Fruit fly (Drosophila melanogaster) whole organism, adult: ENCODE measurements around the gene CG34448.
A peak's percentile ranks its signal among the peaks of the same experiment; 100 is the strongest.

Source experiments
- CG14711 ChIP-seq: fragments of 200-800 bp; sonication (Bioruptor generic); optimal IDR thresholded peaks from 2 replicates; lab custom pipeline; 2018; ENCODE audit warnings: missing biosample characterization, mild to moderate bottlenecking, missing genetic modification characterization, moderate library complexity
- CG7045 ChIP-seq: fragments of 200-800 bp; sonication (Bioruptor generic); optimal IDR thresholded peaks from 2 replicates; lab custom pipeline; 2017; ENCODE audit warnings: missing biosample characterization, mild to moderate bottlenecking, missing genetic modification characterization
- CG7101 ChIP-seq: fragments of 200-800 bp; sonication (Bioruptor generic); optimal IDR thresholded peaks from 2 replicates; lab custom pipeline; 2018; ENCODE audit warnings: missing biosample characterization, mild to moderate bottlenecking, missing genetic modification characterization, moderate library complexity
- Clk ChIP-seq: fragments of 200-800 bp; sonication (Bioruptor generic); optimal IDR thresholded peaks from 2 replicates; lab custom pipeline; 2017; ENCODE audit warnings: missing biosample characterization, missing genetic modification characterization
- Hr96 ChIP-seq: fragments of 200-800 bp; sonication (Bioruptor generic); optimal IDR thresholded peaks from 2 replicates; lab custom pipeline; 2016; ENCODE audit warnings: missing biosample characterization, missing genetic modification characterization
- cnc ChIP-seq, 2 experiments: fragments of >200 bp; optimal IDR thresholded peaks; 2 replicates each; lab custom pipeline; 2017
- kay ChIP-seq: fragments of 200-800 bp; sonication (Bioruptor generic); peaks from one replicate; lab custom pipeline; 2016; ENCODE audit warnings: missing biosample characterization, missing genetic modification characterization, borderline replicate concordance

- TF ChIP-seq kay (peak; percentile 52), cnc (optimal IDR thresholded peaks at IDR 0.05; lab: Kevin White, UChicago) (no peak), Hr96 (no peak), Clk (no peak), CG14711 (tag; lab: Kevin White, UChicago) (no peak), CG7101 (no peak), CG7045 (GFP tag; lab: Kevin White, UChicago) (no peak)
These were observed 11.8 kb upstream of the CG34448 start for dm6 chr2L:2429588-2429987.
